Fruit fly (Drosophila melanogaster) whole organism, embryonic: Measurements from ENCODE around the gene CG13898.

Experiments
- Awh ChIP-seq: fragments of 200-800 bp; sonication (Bioruptor generic); IDR thresholded peaks from 2 replicates; pipeline ENCODE4, ENCODE4 v1.3.6; 2022; ENCODE audit warnings: missing biosample characterization, missing genetic modification characterization
- CG11085 ChIP-seq: fragments of 200-800 bp; sonication (Bioruptor generic); IDR thresholded peaks from 2 replicates; pipeline ENCODE4 v1.3.6; 2022; ENCODE audit warnings: missing biosample characterization, missing genetic modification characterization
- CG12299 ChIP-seq: fragments of 200-800 bp; sonication (Bioruptor generic); optimal IDR thresholded peaks from 2 replicates; lab custom pipeline; 2018; ENCODE audit warnings: missing biosample characterization, mild to moderate bottlenecking, missing genetic modification characterization
- CG13894 ChIP-seq: fragments of 200-800 bp; sonication (Bioruptor generic); optimal IDR thresholded peaks from 3 replicates; lab custom pipeline; 2018; ENCODE audit warnings: missing biosample characterization, mild to moderate bottlenecking, missing genetic modification characterization, moderate library complexity
- CG14014 ChIP-seq: fragments of 200-800 bp; sonication (Bioruptor generic); IDR thresholded peaks from 2 replicates; pipeline ENCODE4 v1.3.6; 2022; ENCODE audit warnings: missing biosample characterization, missing genetic modification characterization
- CG18262 ChIP-seq: fragments of 200-800 bp; optimal IDR thresholded peaks from 3 replicates; lab custom pipeline; 2019; ENCODE audit warnings: missing biosample characterization, mild to moderate bottlenecking, missing genetic modification characterization, moderate library complexity
- CG18764 ChIP-seq: fragments of 200-800 bp; sonication (Bioruptor generic); optimal IDR thresholded peaks from 3 replicates; lab custom pipeline; 2016; ENCODE audit warnings: missing biosample characterization, missing genetic modification characterization
- CG2202 ChIP-seq: fragments of 200-800 bp; sonication (Bioruptor generic); optimal IDR thresholded peaks from 2 replicates; lab custom pipeline; 2018; ENCODE audit warnings: missing biosample characterization, mild to moderate bottlenecking, missing genetic modification characterization
- CG30403 ChIP-seq: fragments of 200-800 bp; sonication (Bioruptor generic); optimal IDR thresholded peaks from 3 replicates; lab custom pipeline; 2016; ENCODE audit warnings: missing biosample characterization, missing genetic modification characterization
- CG31441 ChIP-seq: fragments of 200-800 bp; sonication (Bioruptor generic); IDR thresholded peaks from 2 replicates; pipeline ENCODE4 v1.3.6; 2022; ENCODE audit warnings: missing biosample characterization, missing genetic modification characterization
- CG32772 ChIP-seq: fragments of 200-800 bp; sonication (Bioruptor generic); IDR thresholded peaks from 2 replicates; pipeline ENCODE4 v1.3.6; 2022; ENCODE audit warnings: missing biosample characterization, missing genetic modification characterization
- CG5245 ChIP-seq: fragments of 200-800 bp; sonication (Bioruptor generic); optimal IDR thresholded peaks from 3 replicates; lab custom pipeline; 2016; ENCODE audit warnings: missing biosample characterization, missing genetic modification characterization
- CG6683 ChIP-seq: fragments of 200-800 bp; sonication (Bioruptor generic); optimal IDR thresholded peaks from 2 replicates; lab custom pipeline; 2017; ENCODE audit warnings: missing biosample characterization, mild to moderate bottlenecking, missing genetic modification characterization, missing genetic modification reagents
- CG7963 ChIP-seq: fragments of 200-800 bp; sonication (Bioruptor generic); IDR thresholded peaks from 3 replicates; pipeline ENCODE4 v1.3.6; 2022; ENCODE audit warnings: missing biosample characterization, missing genetic modification characterization; ENCODE audit not compliant: partially characterized antibody
- CrebB ChIP-seq: fragments of 200-800 bp; sonication (Bioruptor generic); optimal IDR thresholded peaks from 3 replicates; lab custom pipeline; 2018; ENCODE audit warnings: missing biosample characterization, mild to moderate bottlenecking, missing genetic modification characterization
- D ChIP-seq, 2 experiments: fragments of 200-800 bp in 1 of 2; fragments of >200 bp in 1 of 2; sonication (Bioruptor generic) in 1 of 2; optimal IDR thresholded peaks; 2 replicates in 1 of 2; 3 replicates in 1 of 2; lab custom pipeline; 2017; ENCODE audit warnings: mild to moderate bottlenecking in 1 of 2, missing biosample characterization in 1 of 2, missing genetic modification characterization in 1 of 2, missing genetic modification reagents in 1 of 2
- Deaf1 ChIP-seq: fragments of 200-800 bp; optimal IDR thresholded peaks from 3 replicates; lab custom pipeline; 2019; ENCODE audit warnings: missing biosample characterization, mild to moderate bottlenecking, missing genetic modification characterization, moderate library complexity
- Ets65A ChIP-seq: fragments of 200-800 bp; sonication (Bioruptor generic); peaks from one replicate; lab custom pipeline; 2016; ENCODE audit warnings: missing biosample characterization, missing genetic modification characterization
- Hand ChIP-seq: fragments of 200-800 bp; sonication (Bioruptor generic); optimal IDR thresholded peaks from 2 replicates; lab custom pipeline; 2017; ENCODE audit warnings: mild to moderate bottlenecking, missing biosample characterization, missing genetic modification reagents, missing genetic modification characterization
- Hr78 ChIP-seq, 2 experiments: fragments of 200-800 bp in 1 of 2; fragments of >200 bp in 1 of 2; sonication (Bioruptor generic) in 1 of 2; optimal IDR thresholded peaks; 2 replicates each; lab custom pipeline; 2017 to 2019; ENCODE audit warnings: missing biosample characterization in 2 of 2, missing genetic modification characterization in 2 of 2, mild to moderate bottlenecking in 1 of 2, moderate library complexity in 1 of 2
- Nf-YC ChIP-seq: fragments of 200-800 bp; optimal IDR thresholded peaks from 3 replicates; lab custom pipeline; 2019; ENCODE audit warnings: missing biosample characterization, mild to moderate bottlenecking, missing genetic modification characterization, moderate library complexity
- Sin3A ChIP-seq: fragments of >200 bp; optimal IDR thresholded peaks from 2 replicates; lab custom pipeline; 2018
- Sox102F ChIP-seq: fragments of 200-800 bp; sonication (Bioruptor generic); optimal IDR thresholded peaks from 2 replicates; lab custom pipeline; 2018; ENCODE audit warnings: missing biosample characterization, mild to moderate bottlenecking, missing genetic modification characterization, moderate library complexity
- Sry-β ChIP-seq: fragments of 200-800 bp; sonication (Bioruptor generic); optimal IDR thresholded peaks from 2 replicates; lab custom pipeline; 2018; ENCODE audit warnings: missing biosample characterization, mild to moderate bottlenecking, missing genetic modification characterization, moderate library complexity
- YL-1 ChIP-seq: fragments of 200-800 bp; sonication (Bioruptor generic); optimal IDR thresholded peaks from 3 replicates; lab custom pipeline; 2017; ENCODE audit warnings: missing biosample characterization, mild to moderate bottlenecking, missing genetic modification characterization
- ab ChIP-seq: fragments of 200-800 bp; sonication (Bioruptor generic); optimal IDR thresholded peaks from 2 replicates; lab custom pipeline; 2016; ENCODE audit warnings: missing biosample characterization, missing genetic modification characterization
- abd-A ChIP-seq: fragments of 200-800 bp; sonication (Bioruptor generic); optimal IDR thresholded peaks from 3 replicates; lab custom pipeline; 2019; ENCODE audit warnings: missing biosample characterization, mild to moderate bottlenecking, missing genetic modification characterization, moderate library complexity
- amos ChIP-seq: fragments of 200-800 bp; sonication (Bioruptor generic); IDR thresholded peaks from 2 replicates; pipeline ENCODE4 v1.3.6; 2022; ENCODE audit warnings: missing biosample characterization, missing genetic modification characterization; ENCODE audit not compliant: partially characterized antibody
- ap ChIP-seq: fragments of 200-800 bp; sonication (Bioruptor generic); IDR thresholded peaks from 2 replicates; pipeline ENCODE4 v1.3.6; 2022; ENCODE audit warnings: missing biosample characterization, missing genetic modification characterization
- bsh ChIP-seq, 2 experiments: fragments of 200-800 bp; sonication (Bioruptor generic); optimal IDR thresholded peaks; 2 replicates each; lab custom pipeline; 2017 to 2018; ENCODE audit warnings: mild to moderate bottlenecking in 2 of 2, missing biosample characterization in 2 of 2, missing genetic modification characterization in 2 of 2, moderate library complexity in 1 of 2
- btn ChIP-seq: fragments of 200-800 bp; sonication (Bioruptor generic); optimal IDR thresholded peaks from 2 replicates; lab custom pipeline; 2016; ENCODE audit warnings: missing biosample characterization, missing genetic modification characterization
- chif ChIP-seq, 2 experiments: fragments of 200-800 bp; sonication (Bioruptor generic); optimal IDR thresholded peaks; 3 replicates each; lab custom pipeline; 2016; ENCODE audit warnings: missing biosample characterization in 2 of 2, missing genetic modification characterization in 2 of 2
- danr ChIP-seq: fragments of 200-800 bp; sonication (Bioruptor generic); IDR thresholded peaks from 2 replicates; pipeline ENCODE4 v1.3.6; 2022; ENCODE audit warnings: missing biosample characterization, missing genetic modification characterization
- dmrt11E ChIP-seq: fragments of 200-800 bp; sonication (Bioruptor generic); optimal IDR thresholded peaks from 3 replicates; lab custom pipeline; 2018; ENCODE audit warnings: missing biosample characterization, mild to moderate bottlenecking, missing genetic modification characterization, moderate library complexity
- fd102C ChIP-seq: fragments of 200-800 bp; sonication (Bioruptor generic); optimal IDR thresholded peaks from 2 replicates; lab custom pipeline; 2018; ENCODE audit warnings: missing biosample characterization, mild to moderate bottlenecking, missing genetic modification characterization, moderate library complexity
- fru ChIP-seq: fragments of >200 bp; optimal IDR thresholded peaks from 2 replicates; lab custom pipeline; 2017
- hb ChIP-seq: fragments of 200-800 bp; sonication (Bioruptor generic); IDR thresholded peaks from 3 replicates; pipeline ENCODE4 v1.3.6; 2022; ENCODE audit warnings: missing biosample characterization, missing genetic modification characterization; ENCODE audit not compliant: partially characterized antibody
- inv ChIP-seq: fragments of 200-800 bp; sonication (Bioruptor generic); IDR thresholded peaks from 2 replicates; pipeline ENCODE4 v1.3.6; 2022; ENCODE audit warnings: missing biosample characterization, missing genetic modification characterization; ENCODE audit not compliant: partially characterized antibody
- kah ChIP-seq: fragments of 200-800 bp; sonication (Bioruptor generic); optimal IDR thresholded peaks from 2 replicates; lab custom pipeline; 2018; ENCODE audit warnings: missing biosample characterization, mild to moderate bottlenecking, missing genetic modification characterization
- luna ChIP-seq: fragments of 200-800 bp; sonication (Bioruptor generic); optimal IDR thresholded peaks from 2 replicates; lab custom pipeline; 2016; ENCODE audit warnings: missing biosample characterization, missing genetic modification characterization
- nom ChIP-seq: fragments of 200-800 bp; sonication (Bioruptor generic); optimal IDR thresholded peaks from 2 replicates; lab custom pipeline; 2017; ENCODE audit warnings: missing biosample characterization, missing genetic modification characterization, mild to moderate bottlenecking, moderate library complexity, missing genetic modification reagents
- schlank ChIP-seq: fragments of 200-800 bp; sonication (Bioruptor generic); optimal IDR thresholded peaks from 2 replicates; lab custom pipeline; 2018; ENCODE audit warnings: missing biosample characterization, mild to moderate bottlenecking, missing genetic modification characterization
- slp2 ChIP-seq: fragments of 200-800 bp; sonication (Bioruptor generic); optimal IDR thresholded peaks from 2 replicates; lab custom pipeline; 2016; ENCODE audit warnings: missing biosample characterization, missing genetic modification characterization
- sna ChIP-seq: fragments of 200-800 bp; sonication (Bioruptor generic); IDR thresholded peaks from 2 replicates; pipeline ENCODE4 v1.3.6; 2022; ENCODE audit warnings: missing biosample characterization, missing genetic modification characterization; ENCODE audit not compliant: partially characterized antibody
- stwl ChIP-seq: fragments of 200-800 bp; sonication (Bioruptor generic); optimal IDR thresholded peaks from 3 replicates; lab custom pipeline; 2018; ENCODE audit warnings: missing biosample characterization, mild to moderate bottlenecking, missing genetic modification characterization, moderate library complexity
- tgo ChIP-seq: fragments of 200-800 bp; sonication (Bioruptor generic); IDR thresholded peaks from 3 replicates; pipeline ENCODE4 v1.3.6; 2022; ENCODE audit warnings: missing biosample characterization, missing genetic modification characterization
- toy ChIP-seq: fragments of 200-800 bp; sonication (Bioruptor generic); IDR thresholded peaks from 2 replicates; pipeline ENCODE4 v1.3.6; 2022; ENCODE audit warnings: missing biosample characterization, missing genetic modification characterization
- ttk ChIP-seq: fragments of 200-800 bp; sonication (Bioruptor generic); IDR thresholded peaks from 2 replicates; pipeline ENCODE4 v2.1.2; 2022; ENCODE audit warnings: missing biosample characterization, missing genetic modification characterization
- vnd ChIP-seq: fragments of 200-800 bp; sonication (Bioruptor generic); IDR thresholded peaks from 3 replicates; pipeline ENCODE4 v1.3.6; 2022; ENCODE audit warnings: missing biosample characterization, missing genetic modification characterization; ENCODE audit not compliant: partially characterized antibody

Gene CG13898

DNA sequence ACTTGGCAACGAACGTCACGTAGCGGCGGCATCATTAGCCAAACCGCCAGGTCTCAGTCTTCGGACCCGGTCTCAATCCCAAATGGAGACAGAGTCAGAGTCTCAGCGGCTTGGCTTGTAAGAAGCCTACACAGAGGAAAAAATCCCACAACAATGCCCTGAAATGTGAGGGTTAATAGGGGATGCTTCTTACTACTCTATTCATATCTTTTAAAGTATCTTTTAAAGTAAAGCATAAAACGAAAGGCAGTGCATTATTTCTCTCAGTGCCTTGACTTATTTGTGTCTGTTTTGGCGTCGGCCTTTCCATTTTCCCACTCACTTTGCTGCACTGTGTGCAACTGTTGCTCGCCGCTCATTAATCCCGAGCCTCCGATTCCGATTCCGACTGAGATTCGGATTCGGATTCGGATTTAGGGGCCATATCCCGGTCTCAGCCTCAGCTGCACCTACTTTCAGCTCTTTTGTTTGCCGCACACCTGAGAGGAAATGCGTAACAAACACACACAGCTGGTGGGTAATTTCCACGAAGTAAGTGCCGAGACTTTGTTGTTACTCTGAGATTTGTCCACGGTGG is 41.4 kb downstream of the CG13898 start (continued):
- peak; percentile 59 for TF ChIP-seq D (optimal IDR thresholded peaks at IDR 0.05; lab: Kevin White, UChicago)
- peak; percentile 79 for TF ChIP-seq D (GFP tag; optimal IDR thresholded peaks at IDR 0.05; lab: Kevin White, UChicago)
- TF ChIP-seq fd102C, result peak; percentile 67
- peak; percentile 88 for TF ChIP-seq dmrt11E (tag; lab: Kevin White, UChicago)
- TF ChIP-seq CrebB, result peak; percentile 28
- peak; percentile 82 to 90 for TF ChIP-seq chif (GFP tag; optimal IDR thresholded peaks at IDR 0.05; lab: Kevin White, UChicago)
- no peak for TF ChIP-seq hb (GFP tag; lab: Robert Waterston, UW)
- TF ChIP-seq CG14014 (GFP tag; lab: Robert Waterston, UW), result peak; percentile 83
- TF ChIP-seq CG7963, result no peak
- TF ChIP-seq YL-1, result peak; percentile 0
- TF ChIP-seq toy (GFP tag; lab: Robert Waterston, UW), result peak; percentile 53; the same call in 1 of the 2 replicates
- TF ChIP-seq CG18262 (tag; lab: Kevin White, UChicago), result peak; percentile 87
- peak; percentile 53; the same call in 1 of the 2 replicates for TF ChIP-seq CG11085 (GFP tag; lab: Robert Waterston, UW)
- TF ChIP-seq CG5245, result peak; percentile 83
- no peak for TF ChIP-seq sna (GFP tag; lab: Robert Waterston, UW)
- no peak for TF ChIP-seq fru (lab: Kevin White, UChicago)
- peak; percentile 86 for TF ChIP-seq Sox102F (GFP tag; lab: Kevin White, UChicago)
- peak; percentile 14 for TF ChIP-seq stwl
- TF ChIP-seq Awh (GFP tag; lab: Robert Waterston, UW), result peak; percentile 94
- peak; percentile 96 for TF ChIP-seq Ets65A (GFP tag; lab: Kevin White, UChicago)
- TF ChIP-seq tgo (GFP tag; lab: Robert Waterston, UW), result peak; percentile 87
- peak; percentile 79 for TF ChIP-seq danr (GFP tag; lab: Robert Waterston, UW)
- TF ChIP-seq btn (GFP tag; lab: Kevin White, UChicago), result peak; percentile 85
- TF ChIP-seq luna (GFP tag; lab: Kevin White, UChicago), result no peak
- TF ChIP-seq slp2 (GFP tag; lab: Kevin White, UChicago), result peak; percentile 83
- TF ChIP-seq CG32772, result peak; percentile 83
- peak; percentile 41 for TF ChIP-seq Deaf1 (tag; lab: Kevin White, UChicago)
- TF ChIP-seq bsh (GFP tag; optimal IDR thresholded peaks at IDR 0.05; lab: Kevin White, UChicago), result peak; percentile 79 to 91
- peak; percentile 83 for TF ChIP-seq ab
- peak; percentile 31 for TF ChIP-seq Sry-β (GFP tag; lab: Kevin White, UChicago)
- TF ChIP-seq schlank, result no peak
- TF ChIP-seq CG30403 (GFP tag; lab: Kevin White, UChicago), result peak; percentile 82
- peak; percentile 89 for TF ChIP-seq ttk
- peak; percentile 3 for TF ChIP-seq Nf-YC
- no peak for TF ChIP-seq amos
- TF ChIP-seq CG2202 (tag; lab: Kevin White, UChicago), result peak; percentile 80
- no peak for TF ChIP-seq Hand (GFP tag; lab: Kevin White, UChicago)
- peak; percentile 69 for TF ChIP-seq CG31441
- no peak for TF ChIP-seq inv (GFP tag; lab: Robert Waterston, UW)
- TF ChIP-seq ap (GFP tag; lab: Robert Waterston, UW), result peak; percentile 77
- TF ChIP-seq CG6683 (GFP tag; lab: Kevin White, UChicago), result peak; percentile 31
- TF ChIP-seq kah (GFP tag; lab: Kevin White, UChicago), result peak; percentile 36
- TF ChIP-seq Hr78 (GFP tag; optimal IDR thresholded peaks at IDR 0.05; lab: Kevin White, UChicago), result peak in 1 of 2 experiments; percentile 16
- TF ChIP-seq CG18764, result peak; percentile 72
- TF ChIP-seq Sin3A (lab: Kevin White, UChicago), result no peak
- TF ChIP-seq abd-A (tag; lab: Kevin White, UChicago), result no peak
- peak; percentile 24 for TF ChIP-seq nom (GFP tag; lab: Kevin White, UChicago)
- no peak for TF ChIP-seq CG13894 (tag; lab: Kevin White, UChicago)
- peak; percentile 43 for TF ChIP-seq CG12299 (tag; lab: Kevin White, UChicago)
- no peak for TF ChIP-seq vnd (GFP tag; lab: Robert Waterston, UW)
